Worm (Caenorhabditis elegans): ENCODE results near the gene F39E9.14.

DNA sequence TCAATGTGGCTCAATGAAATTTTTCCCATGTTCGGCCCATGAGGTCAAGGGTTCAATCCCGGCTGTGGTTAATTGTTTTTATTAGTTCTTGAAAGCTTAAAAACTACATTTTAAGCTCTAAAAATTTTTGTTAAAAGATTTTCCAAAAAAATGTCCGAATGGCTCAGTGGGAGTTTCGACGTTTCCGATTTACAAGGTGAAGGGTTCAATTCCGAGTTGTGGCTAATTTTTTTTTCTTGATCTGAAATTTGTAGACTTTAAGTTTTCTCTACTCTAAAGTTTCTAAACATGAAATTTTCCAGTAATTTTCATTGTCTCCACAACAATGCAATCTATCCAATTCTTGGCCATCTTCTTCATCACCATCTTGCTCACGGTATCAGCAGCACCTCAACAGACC is 27.9 kb downstream of the F39E9.14 start, which contains the start of gene F02E11.2:
- TF ChIP-seq ref-1 (GFP tag; conservative IDR thresholded peaks at IDR 0.05) (no peak), ztf-29 (GFP tag; IDR thresholded peaks at IDR 0.05) (no peak), flt-1 (GFP tag; IDR thresholded peaks at IDR 0.05) (no peak), T22C8.4 (GFP tag; IDR thresholded peaks at IDR 0.05) (no peak), ztf-23 (GFP tag; IDR thresholded peaks at IDR 0.05) (no peak), med-1 (GFP tag; optimal IDR thresholded peaks at IDR 0.05; ENCODE audit: insufficient read depth) (no peak), tab-1 (GFP tag; IDR thresholded peaks at IDR 0.05) (no peak)

Measured in whole organism, midembryonic.